Worm (Caenorhabditis elegans) whole organism, L1 larva: ENCODE data around the gene C06A1.7.

Experiments used
- C04F5.9 ChIP-seq: sonication (generic microtip); optimal IDR thresholded peaks from 2 replicates; lab custom pipeline; 2016; ENCODE audit warnings: missing genetic modification characterization, missing compliant biosample characterization
- C34B4.2 ChIP-seq: sonication (generic microtip); optimal IDR thresholded peaks from 2 replicates; lab custom pipeline; 2017; ENCODE audit warnings: mild to moderate bottlenecking, missing genetic modification characterization, missing compliant biosample characterization
- F16B12.6 ChIP-seq: fragments of 150-350 bp; optimal IDR thresholded peaks from 2 replicates; lab custom pipeline; 2014; ENCODE audit warnings: missing biosample characterization, missing genetic modification characterization
- Y116A8C.19 ChIP-seq: sonication (generic microtip); optimal IDR thresholded peaks from 2 replicates; lab custom pipeline; 2016; ENCODE audit warnings: missing compliant biosample characterization, missing genetic modification characterization, borderline replicate concordance
- aha-1 ChIP-seq: fragments of 150-350 bp; optimal IDR thresholded peaks from 2 replicates; lab custom pipeline; 2014; ENCODE audit warnings: missing biosample characterization, missing genetic modification characterization
- alr-1 ChIP-seq: fragments of 200-800 bp; sonication (Bioruptor generic); optimal IDR thresholded peaks from 2 replicates; lab custom pipeline; 2018; ENCODE audit warnings: borderline replicate concordance, mild to moderate bottlenecking, missing genetic modification characterization, missing compliant biosample characterization
- aly-2 ChIP-seq: fragments of 150-350 bp; optimal IDR thresholded peaks from 2 replicates; lab custom pipeline; 2014; ENCODE audit warnings: missing biosample characterization, missing genetic modification characterization
- ama-1 ChIP-seq: fragments of 150-350 bp; optimal IDR thresholded peaks from 2 replicates; lab custom pipeline; 2014
- ceh-82 ChIP-seq, 3 experiments: fragments of 150-350 bp in 1 of 3; sonication (generic microtip) in 2 of 3; optimal IDR thresholded peaks; 2 replicates each; lab custom pipeline; 2014 to 2017; ENCODE audit warnings: missing biosample characterization in 3 of 3, missing genetic modification characterization in 3 of 3
- ceh-88 ChIP-seq: fragments of 200-800 bp; sonication (Bioruptor generic); IDR thresholded peaks from 2 replicates; pipeline ENCODE4 v1.3.6; 2022; ENCODE audit warnings: missing genetic modification characterization, missing compliant biosample characterization
- ceh-90 ChIP-seq: sonication (generic microtip); optimal IDR thresholded peaks from 2 replicates; lab custom pipeline; 2016; ENCODE audit warnings: missing genetic modification characterization, missing compliant biosample characterization
- ces-1 ChIP-seq: fragments of 150-350 bp; optimal IDR thresholded peaks from 2 replicates; lab custom pipeline; 2014; ENCODE audit warnings: missing biosample characterization, missing genetic modification reagents, missing genetic modification characterization
- dpl-1 ChIP-seq, 3 experiments: fragments of 150-350 bp in 2 of 3; sonication (generic microtip) in 1 of 3; optimal IDR thresholded peaks; 2 replicates each; lab custom pipeline; 2014 to 2017; ENCODE audit warnings: missing biosample characterization in 3 of 3, missing genetic modification characterization in 3 of 3, missing genetic modification reagents in 3 of 3
- efl-1 ChIP-seq, 4 experiments: fragments of 150-350 bp; optimal IDR thresholded peaks in 3 of 4; peaks in 1 of 4; 1 replicate in 1 of 4; 2 replicates in 3 of 4; lab custom pipeline; 2014; ENCODE audit warnings: missing biosample characterization in 2 of 4, missing genetic modification characterization in 2 of 4, missing genetic modification reagents in 2 of 4
- efl-3 ChIP-seq: fragments of 200-800 bp; sonication (Bioruptor generic); optimal IDR thresholded peaks from 2 replicates; lab custom pipeline; 2018; ENCODE audit warnings: mild to moderate bottlenecking, missing genetic modification characterization, missing compliant biosample characterization
- egl-27 ChIP-seq, 2 experiments: fragments of 150-350 bp in 1 of 2; sonication (generic microtip); optimal IDR thresholded peaks; 3 replicates each; lab custom pipeline; 2017 to 2018; ENCODE audit warnings: missing biosample characterization in 2 of 2, missing genetic modification characterization in 2 of 2, missing genetic modification reagents in 2 of 2
- elt-2 ChIP-seq: sonication (generic microtip); optimal IDR thresholded peaks from 2 replicates; lab custom pipeline; 2016; ENCODE audit warnings: missing genetic modification characterization, mild to moderate bottlenecking, inconsistent platforms, missing compliant biosample characterization, missing genetic modification reagents
- ets-5 ChIP-seq: fragments of 200-800 bp; sonication (Bioruptor generic); IDR thresholded peaks from 2 replicates; pipeline ENCODE4 v1.3.6; 2022; ENCODE audit warnings: missing genetic modification characterization, missing compliant biosample characterization
- fkh-10 ChIP-seq: sonication (generic microtip); optimal IDR thresholded peaks from 2 replicates; lab custom pipeline; 2017; ENCODE audit warnings: missing biosample characterization, missing genetic modification reagents, missing genetic modification characterization
- fkh-4 ChIP-seq: sonication (generic microtip); optimal IDR thresholded peaks from 2 replicates; lab custom pipeline; 2016; ENCODE audit warnings: missing compliant biosample characterization, missing genetic modification characterization, borderline replicate concordance
- grh-1 ChIP-seq: fragments of 200-800 bp; sonication (Bioruptor generic); IDR thresholded peaks from 2 replicates; pipeline ENCODE4 v1.3.6; 2022; ENCODE audit warnings: missing genetic modification reagents, missing genetic modification characterization, missing compliant biosample characterization
- irx-1 ChIP-seq: sonication (generic microtip); optimal IDR thresholded peaks from 2 replicates; lab custom pipeline; 2016; ENCODE audit warnings: missing genetic modification characterization, missing compliant biosample characterization
- lin-13 ChIP-seq: fragments of 150-350 bp; optimal IDR thresholded peaks from 2 replicates; lab custom pipeline; 2014; ENCODE audit warnings: missing biosample characterization, missing genetic modification reagents, missing genetic modification characterization
- lin-14 ChIP-seq: fragments of 200-800 bp; sonication (Bioruptor generic); optimal IDR thresholded peaks from 2 replicates; lab custom pipeline; 2018; ENCODE audit warnings: mild to moderate bottlenecking, missing genetic modification characterization, moderate library complexity, missing compliant biosample characterization
- lin-15B ChIP-seq: fragments of 150-350 bp; sonication (generic microtip); optimal IDR thresholded peaks from 3 replicates; lab custom pipeline; 2014; ENCODE audit warnings: missing biosample characterization, missing genetic modification characterization
- lir-3 ChIP-seq: sonication (generic microtip); optimal IDR thresholded peaks from 2 replicates; lab custom pipeline; 2016; ENCODE audit warnings: mild to moderate bottlenecking, missing genetic modification characterization, moderate library complexity, missing compliant biosample characterization; ENCODE audit not compliant: poor library complexity
- mdl-1 ChIP-seq, 2 experiments: fragments of 150-350 bp; optimal IDR thresholded peaks; 2 replicates each; lab custom pipeline; 2014 to 2017; ENCODE audit warnings: missing biosample characterization in 2 of 2, missing genetic modification characterization in 2 of 2, inconsistent platforms in 1 of 2
- mep-1 ChIP-seq: fragments of 150-350 bp; optimal IDR thresholded peaks from 2 replicates; lab custom pipeline; 2014; ENCODE audit warnings: missing biosample characterization, missing genetic modification characterization
- nhr-11 ChIP-seq: fragments of 150-350 bp; optimal IDR thresholded peaks from 2 replicates; lab custom pipeline; 2014; ENCODE audit warnings: missing biosample characterization, missing genetic modification characterization
- nhr-12 ChIP-seq: sonication (generic microtip); optimal IDR thresholded peaks from 2 replicates; lab custom pipeline; 2017; ENCODE audit warnings: missing biosample characterization, missing genetic modification characterization
- nhr-19 ChIP-seq: fragments of 200-800 bp; sonication (Bioruptor generic); conservative IDR thresholded peaks from 2 replicates; pipeline ENCODE4 v1.3.6; 2022; ENCODE audit warnings: missing genetic modification characterization, missing compliant biosample characterization
- nhr-20 ChIP-seq: sonication (generic microtip); optimal IDR thresholded peaks from 2 replicates; lab custom pipeline; 2016; ENCODE audit warnings: mild to moderate bottlenecking, missing genetic modification characterization, missing compliant biosample characterization
- nhr-237 ChIP-seq: fragments of 150-350 bp; optimal IDR thresholded peaks from 2 replicates; lab custom pipeline; 2014; ENCODE audit warnings: missing biosample characterization, missing genetic modification characterization
- nhr-47 ChIP-seq: sonication (generic microtip); optimal IDR thresholded peaks from 2 replicates; lab custom pipeline; 2016; ENCODE audit warnings: mild to moderate bottlenecking, missing genetic modification characterization, moderate library complexity, missing compliant biosample characterization
- nhr-76 ChIP-seq: sonication (generic microtip); optimal IDR thresholded peaks from 2 replicates; lab custom pipeline; 2017; ENCODE audit warnings: missing biosample characterization, missing genetic modification characterization
- nhr-85 ChIP-seq: sonication (generic microtip); peaks from one replicate; lab custom pipeline; 2016; ENCODE audit warnings: missing genetic modification characterization, inconsistent platforms, missing compliant biosample characterization
- pax-3 ChIP-seq: fragments of 200-800 bp; sonication (Bioruptor generic); optimal IDR thresholded peaks from 2 replicates; lab custom pipeline; 2018; ENCODE audit warnings: mild to moderate bottlenecking, missing genetic modification characterization, moderate library complexity, missing compliant biosample characterization
- pqm-1 ChIP-seq: sonication (generic microtip); optimal IDR thresholded peaks from 3 replicates; lab custom pipeline; 2017; ENCODE audit warnings: missing biosample characterization, missing genetic modification characterization
- rnt-1 ChIP-seq: sonication (generic microtip); optimal IDR thresholded peaks from 2 replicates; lab custom pipeline; 2016; ENCODE audit warnings: mild to moderate bottlenecking, missing genetic modification characterization, moderate library complexity, missing compliant biosample characterization
- snpc-4 ChIP-seq: fragments of 150-350 bp; optimal IDR thresholded peaks from 2 replicates; lab custom pipeline; 2014; ENCODE audit warnings: missing biosample characterization, missing genetic modification characterization
- sox-4 ChIP-seq: sonication (generic microtip); optimal IDR thresholded peaks from 2 replicates; lab custom pipeline; 2016; ENCODE audit warnings: missing genetic modification characterization, missing compliant biosample characterization
- sup-37 ChIP-seq: fragments of 200-800 bp; sonication (Bioruptor generic); optimal IDR thresholded peaks from 2 replicates; lab custom pipeline; 2018; ENCODE audit warnings: mild to moderate bottlenecking, missing genetic modification characterization, missing compliant biosample characterization
- swsn-7 ChIP-seq: sonication (generic microtip); optimal IDR thresholded peaks from 2 replicates; lab custom pipeline; 2016; ENCODE audit warnings: missing genetic modification characterization, missing compliant biosample characterization
- tbx-2 ChIP-seq: sonication (generic microtip); optimal IDR thresholded peaks from 2 replicates; lab custom pipeline; 2016; ENCODE audit warnings: missing genetic modification characterization, missing compliant biosample characterization
- unc-130 ChIP-seq: fragments of 150-350 bp; optimal IDR thresholded peaks from 2 replicates; lab custom pipeline; 2017; ENCODE audit warnings: missing biosample characterization, missing genetic modification characterization, inconsistent platforms
- unc-30 ChIP-seq: sonication (generic microtip); optimal IDR thresholded peaks from 2 replicates; lab custom pipeline; 2017; ENCODE audit warnings: missing biosample characterization, missing genetic modification characterization
- unc-86 ChIP-seq: sonication (generic microtip); optimal IDR thresholded peaks from 2 replicates; lab custom pipeline; 2016; ENCODE audit warnings: missing genetic modification characterization, missing compliant biosample characterization
- unc-98 ChIP-seq: fragments of 200-800 bp; sonication (Bioruptor generic); IDR thresholded peaks from 2 replicates; pipeline ENCODE4 v1.3.6; 2022; ENCODE audit warnings: missing genetic modification characterization, missing compliant biosample characterization
- vab-15 ChIP-seq: sonication (generic microtip); optimal IDR thresholded peaks from 2 replicates; lab custom pipeline; 2017; ENCODE audit warnings: missing genotype, mild to moderate bottlenecking, missing genetic modification characterization, missing compliant biosample characterization
- xbp-1 ChIP-seq: sonication (generic microtip); optimal IDR thresholded peaks from 2 replicates; lab custom pipeline; 2016; ENCODE audit warnings: missing genetic modification characterization, missing compliant biosample characterization
- zip-4 ChIP-seq: fragments of 200-800 bp; sonication (Bioruptor generic); optimal IDR thresholded peaks from 2 replicates; lab custom pipeline; 2018; ENCODE audit warnings: mild to moderate bottlenecking, missing genetic modification characterization, moderate library complexity, missing compliant biosample characterization
- ztf-11 ChIP-seq, 2 experiments: sonication (generic microtip); optimal IDR thresholded peaks; 2 replicates each; lab custom pipeline; 2016 to 2017; ENCODE audit warnings: missing genetic modification characterization in 2 of 2, missing biosample characterization in 1 of 2, missing compliant biosample characterization in 1 of 2
- ztf-4 ChIP-seq: fragments of 150-350 bp; optimal IDR thresholded peaks from 2 replicates; lab custom pipeline; 2014; ENCODE audit warnings: missing biosample characterization, missing genetic modification characterization

The C06A1.7 gene

DNA sequence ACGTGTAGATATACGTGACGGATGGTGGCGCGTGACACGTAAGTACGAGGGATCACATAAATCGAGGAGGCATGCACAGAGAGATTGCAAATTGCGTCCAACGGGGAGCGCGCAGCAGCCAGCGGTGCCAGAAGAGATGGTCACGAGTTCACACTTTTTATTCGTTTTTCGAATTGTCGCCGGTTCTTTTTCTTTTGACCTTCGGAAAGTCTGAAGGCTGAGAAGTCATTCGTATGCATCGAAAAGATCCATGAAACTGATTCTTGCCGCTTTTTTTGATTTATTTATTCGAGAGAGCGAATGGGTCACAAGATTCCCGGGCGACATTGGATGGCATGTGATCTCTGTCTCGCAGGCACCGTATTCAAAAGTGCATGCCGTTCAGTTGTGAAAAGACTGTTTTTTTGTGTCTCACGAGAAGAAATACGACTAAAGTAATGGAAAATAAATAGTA is 5.7 kb upstream of the C06A1.7 start (continued):
- TF ChIP-seq zip-4 (GFP tag; lab: Kevin White, UChicago) (peak; percentile 53), swsn-7 (tag; lab: Kevin White, UChicago) (peak; percentile 83), egl-27 (tag; optimal IDR thresholded peaks at IDR 0.05; lab: Kevin White, UChicago) (no peak), snpc-4 (tag; lab: Kevin White, UChicago) (peak; percentile 31), mep-1 (tag; lab: Kevin White, UChicago) (peak; percentile 82), aly-2 (no peak), sup-37 (GFP tag; lab: Kevin White, UChicago) (peak; percentile 51), rnt-1 (tag; lab: Kevin White, UChicago) (peak; percentile 89), xbp-1 (tag; lab: Kevin White, UChicago) (peak; percentile 87), nhr-11 (tag; lab: Kevin White, UChicago) (peak; percentile 61), pqm-1 (no peak), grh-1 (GFP tag; lab: Robert Waterston, UW) (peak; percentile 45), unc-130 (peak; percentile 31), ceh-82 (tag; optimal IDR thresholded peaks at IDR 0.05; lab: Kevin White, UChicago) (peak; percentile 12 to 56 (median 37)), vab-15 (tag; lab: Kevin White, UChicago) (no peak), ztf-11 (tag; optimal IDR thresholded peaks at IDR 0.05; lab: Kevin White, UChicago) (peak in 1 of 2 experiments; percentile 79), mdl-1 (tag; optimal IDR thresholded peaks at IDR 0.05; lab: Kevin White, UChicago) (peak in 1 of 2 experiments; percentile 97), lir-3 (tag; lab: Kevin White, UChicago) (peak; percentile 78), unc-98 (GFP tag; lab: Robert Waterston, UW) (no peak), ets-5 (no peak), nhr-85 (tag; lab: Kevin White, UChicago) (peak; percentile 97), Y116A8C.19 (tag; lab: Kevin White, UChicago) (no peak), pax-3 (tag; lab: Kevin White, UChicago) (peak; percentile 77), lin-14 (GFP tag; lab: Kevin White, UChicago) (peak; percentile 97), nhr-47 (tag; lab: Kevin White, UChicago) (peak; percentile 88), alr-1 (tag; lab: Kevin White, UChicago) (no peak), efl-1 (optimal IDR thresholded peaks at IDR 0.05; lab: Kevin White, UChicago) (peak; percentile 44 to 58), efl-1 (GFP tag; optimal IDR thresholded peaks at IDR 0.05 in 1 of 2; lab: Kevin White, UChicago) (peak; percentile 57 to 95), ces-1 (GFP tag; lab: Kevin White, UChicago) (no peak), nhr-19 (GFP tag; lab: Robert Waterston, UW) (peak; percentile 87), nhr-76 (tag; lab: Kevin White, UChicago) (no peak), unc-86 (tag; lab: Kevin White, UChicago) (peak; percentile 78), ceh-90 (no peak), lin-15B (tag; lab: Kevin White, UChicago) (no peak), nhr-12 (tag; lab: Kevin White, UChicago) (no peak), C04F5.9 (tag; lab: Kevin White, UChicago) (peak; percentile 22), irx-1 (peak; percentile 78), aha-1 (tag; lab: Kevin White, UChicago) (peak; percentile 87), ztf-4 (peak; percentile 76), nhr-237 (tag; lab: Kevin White, UChicago) (no peak), nhr-20 (peak; percentile 95), ama-1 (peak; percentile 58), C34B4.2 (tag; lab: Kevin White, UChicago) (no peak), fkh-10 (peak; percentile 10), F16B12.6 (no peak), dpl-1 (GFP tag; optimal IDR thresholded peaks at IDR 0.05; lab: Kevin White, UChicago) (peak; percentile 47 to 65 (median 58)), fkh-4 (tag; lab: Kevin White, UChicago) (no peak), sox-4 (tag; lab: Kevin White, UChicago) (peak; percentile 70), efl-3 (GFP tag; lab: Kevin White, UChicago) (peak; percentile 69), unc-30 (tag; lab: Kevin White, UChicago) (no peak), tbx-2 (tag; lab: Kevin White, UChicago) (peak; percentile 86), lin-13 (GFP tag; lab: Kevin White, UChicago) (peak; percentile 62), ceh-88 (peak; percentile 80), elt-2 (tag; lab: Kevin White, UChicago) (peak; percentile 25)
